Fruit fly (Drosophila melanogaster) whole organism, embryonic: ENCODE results near the gene CG13670.

ENCODE experiments used
- Atf-2 ChIP-seq: fragments of 200-800 bp; sonication (Bioruptor generic); optimal IDR thresholded peaks from 2 replicates; lab custom pipeline; 2016; ENCODE audit warnings: missing biosample characterization, missing genetic modification characterization
- CG10979 ChIP-seq: fragments of 200-800 bp; sonication (Bioruptor generic); optimal IDR thresholded peaks from 2 replicates; lab custom pipeline; 2018; ENCODE audit warnings: missing biosample characterization, mild to moderate bottlenecking, missing genetic modification characterization, moderate library complexity
- CG30431 ChIP-seq: fragments of 200-800 bp; sonication (Bioruptor generic); optimal IDR thresholded peaks from 2 replicates; lab custom pipeline; 2017; ENCODE audit warnings: missing biosample characterization, missing genetic modification characterization
- CG8089 ChIP-seq: fragments of 200-800 bp; sonication (Bioruptor generic); optimal IDR thresholded peaks from 3 replicates; lab custom pipeline; 2016; ENCODE audit warnings: missing biosample characterization, missing genetic modification characterization
- CG9817 ChIP-seq: fragments of 200-800 bp; sonication (Bioruptor generic); optimal IDR thresholded peaks from 2 replicates; lab custom pipeline; 2018; ENCODE audit warnings: missing biosample characterization, mild to moderate bottlenecking, missing genetic modification characterization, moderate library complexity
- D19B ChIP-seq: fragments of 200-800 bp; sonication (Bioruptor generic); optimal IDR thresholded peaks from 2 replicates; lab custom pipeline; 2017; ENCODE audit warnings: missing biosample characterization, mild to moderate bottlenecking, missing genetic modification characterization
- Dfd ChIP-seq, 2 experiments: fragments of >200 bp; optimal IDR thresholded peaks; 2 replicates each; lab custom pipeline; 2017; ENCODE audit warnings: missing biosample characterization in 2 of 2, missing genetic modification characterization in 2 of 2
- Sin3A ChIP-seq: fragments of >200 bp; optimal IDR thresholded peaks from 2 replicates; lab custom pipeline; 2018
- ase ChIP-seq: fragments of 200-800 bp; sonication (Bioruptor generic); IDR thresholded peaks from 3 replicates; pipeline ENCODE4 v1.3.6; 2022; ENCODE audit warnings: missing biosample characterization, missing genetic modification characterization
- chn ChIP-seq: fragments of 200-800 bp; sonication (Bioruptor generic); optimal IDR thresholded peaks from 2 replicates; lab custom pipeline; 2016; ENCODE audit warnings: missing biosample characterization, missing genetic modification characterization

DNA sequence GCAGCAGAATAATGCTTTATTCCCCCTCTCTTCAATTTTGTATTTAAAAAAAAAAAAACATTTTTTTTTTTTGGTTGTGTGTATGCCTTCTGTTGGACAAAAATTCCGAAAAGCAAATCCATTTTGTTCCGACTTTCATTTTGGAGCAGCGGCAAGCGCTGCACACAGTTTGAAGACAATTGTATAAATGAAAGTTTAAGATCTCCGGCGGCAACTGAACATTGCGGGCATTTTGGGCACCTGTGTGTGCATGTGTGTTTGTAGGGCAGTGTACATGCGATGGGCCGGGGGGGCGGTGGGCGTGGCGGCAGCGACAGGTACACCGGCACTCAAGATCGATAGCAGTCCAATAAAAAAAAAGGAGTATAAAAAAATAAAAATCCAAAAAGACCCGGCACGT is 48.9 kb downstream of the CG13670 start:
- no peak for TF ChIP-seq CG8089 (GFP tag; lab: Kevin White, UChicago)
- TF ChIP-seq CG9817 (tag; lab: Kevin White, UChicago), result no peak
- no peak for TF ChIP-seq D19B (GFP tag; lab: Kevin White, UChicago)
- no peak for TF ChIP-seq CG10979
- TF ChIP-seq ase (GFP tag; lab: Robert Waterston, UW), result no peak
- no peak for TF ChIP-seq Dfd (GFP tag; optimal IDR thresholded peaks at IDR 0.05; lab: Kevin White, UChicago)
- no peak for TF ChIP-seq Sin3A
- no peak for TF ChIP-seq CG30431 (GFP tag; lab: Kevin White, UChicago)
- TF ChIP-seq Atf-2, result no peak
- TF ChIP-seq chn, result no peak
